Fruit fly (Drosophila melanogaster) whole organism, embryonic: ENCODE results near the gene CG13138.

Source experiments
- Aef1 ChIP-seq: fragments of 200-800 bp; sonication (Bioruptor generic); IDR thresholded peaks from 3 replicates; pipeline ENCODE4 v1.3.6; 2022; ENCODE audit warnings: missing biosample characterization, missing genetic modification characterization
- Atf-2 ChIP-seq: fragments of 200-800 bp; sonication (Bioruptor generic); optimal IDR thresholded peaks from 2 replicates; lab custom pipeline; 2016; ENCODE audit warnings: missing biosample characterization, missing genetic modification characterization
- Awh ChIP-seq: fragments of 200-800 bp; sonication (Bioruptor generic); IDR thresholded peaks from 2 replicates; pipeline ENCODE4, ENCODE4 v1.3.6; 2022; ENCODE audit warnings: missing biosample characterization, missing genetic modification characterization
- CG10209 ChIP-seq: fragments of 200-800 bp; sonication (Bioruptor generic); optimal IDR thresholded peaks from 3 replicates; lab custom pipeline; 2017; ENCODE audit warnings: missing biosample characterization, mild to moderate bottlenecking, missing genetic modification characterization, missing genetic modification reagents
- CG10267 ChIP-seq: fragments of 200-800 bp; sonication (Bioruptor generic); optimal IDR thresholded peaks from 2 replicates; lab custom pipeline; 2018; ENCODE audit warnings: missing biosample characterization, mild to moderate bottlenecking, missing genetic modification characterization, moderate library complexity
- CG10431 ChIP-seq: fragments of 200-800 bp; sonication (Bioruptor generic); optimal IDR thresholded peaks from 3 replicates; lab custom pipeline; 2018; ENCODE audit warnings: missing biosample characterization, mild to moderate bottlenecking, missing genetic modification characterization
- CG10462 ChIP-seq: fragments of 200-800 bp; sonication (Bioruptor generic); optimal IDR thresholded peaks from 2 replicates; lab custom pipeline; 2016; ENCODE audit warnings: missing biosample characterization, missing genetic modification characterization
- CG10959 ChIP-seq: fragments of 200-800 bp; sonication (Bioruptor generic); IDR thresholded peaks from 2 replicates; pipeline ENCODE4 v1.3.6; 2022; ENCODE audit warnings: missing biosample characterization, missing genetic modification characterization
- CG13287 ChIP-seq: fragments of 200-800 bp; sonication (Bioruptor generic); IDR thresholded peaks from 2 replicates; pipeline ENCODE4 v1.3.6; 2022; ENCODE audit warnings: missing biosample characterization, missing genetic modification characterization; ENCODE audit not compliant: partially characterized antibody
- CG13624 ChIP-seq: fragments of 200-800 bp; sonication (Bioruptor generic); optimal IDR thresholded peaks from 2 replicates; lab custom pipeline; 2016; ENCODE audit warnings: missing biosample characterization, missing genetic modification characterization
- CG17361 ChIP-seq: fragments of 200-800 bp; sonication (Bioruptor generic); IDR thresholded peaks from 3 replicates; pipeline ENCODE4 v1.3.6; 2022; ENCODE audit warnings: missing biosample characterization, missing genetic modification characterization
- CG18476 ChIP-seq: fragments of 200-800 bp; sonication (Bioruptor generic); optimal IDR thresholded peaks from 2 replicates; lab custom pipeline; 2016; ENCODE audit warnings: missing biosample characterization, mild to moderate bottlenecking, missing genetic modification characterization
- CG2129 ChIP-seq: fragments of 200-800 bp; sonication (Bioruptor generic); IDR thresholded peaks from 2 replicates; pipeline ENCODE4 v1.3.6; 2022; ENCODE audit warnings: missing biosample characterization, missing genetic modification characterization; ENCODE audit not compliant: partially characterized antibody
- CG31365 ChIP-seq: fragments of 200-800 bp; sonication (Bioruptor generic); optimal IDR thresholded peaks from 2 replicates; lab custom pipeline; 2018; ENCODE audit warnings: missing biosample characterization, mild to moderate bottlenecking, missing genetic modification characterization
- CG3281 ChIP-seq: fragments of 200-800 bp; sonication (Bioruptor generic); optimal IDR thresholded peaks from 3 replicates; lab custom pipeline; 2017; ENCODE audit warnings: missing biosample characterization, mild to moderate bottlenecking, missing genetic modification characterization
- CG4617 ChIP-seq: fragments of 200-800 bp; sonication (Bioruptor generic); optimal IDR thresholded peaks from 3 replicates; lab custom pipeline; 2016; ENCODE audit warnings: missing biosample characterization, missing genetic modification characterization, borderline replicate concordance
- CG6272 ChIP-seq: fragments of 200-800 bp; sonication (Bioruptor generic); IDR thresholded peaks from 2 replicates; pipeline ENCODE4 v1.3.6; 2022; ENCODE audit warnings: missing biosample characterization, missing genetic modification characterization
- CG6791 ChIP-seq: fragments of 200-800 bp; sonication (Bioruptor generic); IDR thresholded peaks from 3 replicates; pipeline ENCODE4 v1.3.6; 2022; ENCODE audit warnings: missing biosample characterization, missing genetic modification characterization; ENCODE audit not compliant: partially characterized antibody
- CG8281 ChIP-seq: fragments of 200-800 bp; sonication (Bioruptor generic); optimal IDR thresholded peaks from 2 replicates; lab custom pipeline; 2018; ENCODE audit warnings: missing biosample characterization, mild to moderate bottlenecking, missing genetic modification characterization, moderate library complexity
- CG9215 ChIP-seq: fragments of 200-800 bp; sonication (Bioruptor generic); IDR thresholded peaks from 2 replicates; pipeline ENCODE4 v1.3.6; 2022; ENCODE audit warnings: missing biosample characterization, missing genetic modification characterization
- CG9437 ChIP-seq: fragments of 200-800 bp; sonication (Bioruptor generic); optimal IDR thresholded peaks from 2 replicates; lab custom pipeline; 2018; ENCODE audit warnings: missing biosample characterization, mild to moderate bottlenecking, missing genetic modification characterization
- CG9876 ChIP-seq: fragments of 200-800 bp; sonication (Bioruptor generic); optimal IDR thresholded peaks from 2 replicates; lab custom pipeline; 2016; ENCODE audit warnings: missing biosample characterization, missing genetic modification characterization
- Dad ChIP-seq: fragments of 200-800 bp; sonication (Bioruptor generic); optimal IDR thresholded peaks from 3 replicates; lab custom pipeline; 2016; ENCODE audit warnings: missing biosample characterization, missing genetic modification characterization
- Drgx ChIP-seq: fragments of 200-800 bp; sonication (Bioruptor generic); IDR thresholded peaks from 2 replicates; pipeline ENCODE4 v1.3.6; 2022; ENCODE audit warnings: missing biosample characterization, missing genetic modification characterization
- Fer1 ChIP-seq: fragments of 200-800 bp; sonication (Bioruptor generic); optimal IDR thresholded peaks from 2 replicates; lab custom pipeline; 2017; ENCODE audit warnings: missing biosample characterization, mild to moderate bottlenecking, missing genetic modification characterization
- HHEX ChIP-seq: fragments of 200-800 bp; sonication (Bioruptor generic); optimal IDR thresholded peaks from 3 replicates; lab custom pipeline; 2017; ENCODE audit warnings: missing biosample characterization, mild to moderate bottlenecking, missing genetic modification characterization, missing genetic modification reagents
- MBD-R2 ChIP-seq: fragments of 200-800 bp; sonication (Bioruptor generic); IDR thresholded peaks from 2 replicates; pipeline ENCODE4 v1.3.6; 2022; ENCODE audit warnings: missing biosample characterization, missing genetic modification characterization
- MTF-1 ChIP-seq: fragments of 200-800 bp; sonication (Bioruptor generic); optimal IDR thresholded peaks from 2 replicates; lab custom pipeline; 2018; ENCODE audit warnings: missing biosample characterization, mild to moderate bottlenecking, missing genetic modification characterization, borderline replicate concordance
- NC2β ChIP-seq: fragments of 200-800 bp; sonication (Bioruptor generic); optimal IDR thresholded peaks from 2 replicates; lab custom pipeline; 2016; ENCODE audit warnings: missing biosample characterization, missing genetic modification characterization
- Nf-YB ChIP-seq: fragments of 200-800 bp; sonication (Bioruptor generic); optimal IDR thresholded peaks from 3 replicates; lab custom pipeline; 2019; ENCODE audit warnings: missing biosample characterization, mild to moderate bottlenecking, missing genetic modification characterization, moderate library complexity
- Pdp1 ChIP-seq, 2 experiments: fragments of 200-800 bp; sonication (Bioruptor generic); optimal IDR thresholded peaks; 3 replicates each; lab custom pipeline; 2016; ENCODE audit warnings: missing biosample characterization in 2 of 2, missing genetic modification characterization in 2 of 2, mild to moderate bottlenecking in 1 of 2, moderate library complexity in 1 of 2
- Poxn ChIP-seq: fragments of 200-800 bp; sonication (Bioruptor generic); IDR thresholded peaks from 2 replicates; pipeline ENCODE4 v1.3.6; 2022; ENCODE audit warnings: missing biosample characterization, missing genetic modification characterization
- Ravus ChIP-seq: fragments of 200-800 bp; sonication (Bioruptor generic); IDR thresholded peaks from 2 replicates; pipeline ENCODE4 v1.3.6; 2022; ENCODE audit warnings: missing biosample characterization, missing genetic modification characterization
- YL-1 ChIP-seq: fragments of 200-800 bp; sonication (Bioruptor generic); optimal IDR thresholded peaks from 3 replicates; lab custom pipeline; 2017; ENCODE audit warnings: missing biosample characterization, mild to moderate bottlenecking, missing genetic modification characterization
- ac ChIP-seq: fragments of 200-800 bp; sonication (Bioruptor generic); optimal IDR thresholded peaks from 3 replicates; lab custom pipeline; 2017; ENCODE audit warnings: missing biosample characterization, mild to moderate bottlenecking, missing genetic modification characterization
- caup ChIP-seq: fragments of 200-800 bp; sonication (Bioruptor generic); optimal IDR thresholded peaks from 3 replicates; lab custom pipeline; 2017; ENCODE audit warnings: missing biosample characterization, mild to moderate bottlenecking, missing genetic modification characterization, moderate library complexity; ENCODE audit not compliant: severe bottlenecking
- disco-r ChIP-seq: fragments of 200-800 bp; sonication (Bioruptor generic); optimal IDR thresholded peaks from 2 replicates; lab custom pipeline; 2016; ENCODE audit warnings: missing biosample characterization, missing genetic modification characterization
- dmrt11E ChIP-seq: fragments of 200-800 bp; sonication (Bioruptor generic); optimal IDR thresholded peaks from 3 replicates; lab custom pipeline; 2018; ENCODE audit warnings: missing biosample characterization, mild to moderate bottlenecking, missing genetic modification characterization, moderate library complexity
- esg ChIP-seq: fragments of 200-800 bp; sonication (Bioruptor generic); conservative IDR thresholded peaks from 2 replicates; pipeline ENCODE4 v1.3.6; 2022; ENCODE audit warnings: missing biosample characterization, missing genetic modification characterization
- insv ChIP-seq, 2 experiments: fragments of 200-800 bp; sonication (Bioruptor generic); optimal IDR thresholded peaks; 3 replicates each; lab custom pipeline; 2016 to 2018; ENCODE audit warnings: missing biosample characterization in 2 of 2, missing genetic modification characterization in 2 of 2
- klu ChIP-seq: fragments of 200-800 bp; sonication (Bioruptor generic); IDR thresholded peaks from 2 replicates; pipeline ENCODE4 v1.3.6; 2022; ENCODE audit warnings: missing biosample characterization, missing genetic modification characterization
- lmd ChIP-seq: fragments of 200-800 bp; sonication (Bioruptor generic); IDR thresholded peaks from 2 replicates; pipeline ENCODE4 v1.3.6; 2022; ENCODE audit warnings: missing biosample characterization, missing genetic modification characterization
- lov ChIP-seq, 2 experiments: fragments of 200-800 bp in 1 of 2; fragments of >200 bp in 1 of 2; sonication (Bioruptor generic) in 1 of 2; IDR thresholded peaks in 1 of 2; optimal IDR thresholded peaks in 1 of 2; 2 replicates in 1 of 2; 3 replicates in 1 of 2; pipeline versions ENCODE4 v1.3.6 to Lab custom; 2017 to 2022; ENCODE audit warnings: missing biosample characterization in 1 of 2, missing genetic modification characterization in 1 of 2
- pfk ChIP-seq: fragments of 200-800 bp; sonication (Bioruptor generic); optimal IDR thresholded peaks from 2 replicates; lab custom pipeline; 2018; ENCODE audit warnings: missing biosample characterization, mild to moderate bottlenecking, missing genetic modification characterization, moderate library complexity
- psq ChIP-seq: fragments of 200-800 bp; sonication (Bioruptor generic); optimal IDR thresholded peaks from 2 replicates; lab custom pipeline; 2017; ENCODE audit warnings: missing biosample characterization, missing genetic modification characterization
- row ChIP-seq: fragments of 200-800 bp; sonication (Bioruptor generic); IDR thresholded peaks from 3 replicates; pipeline ENCODE4 v1.3.6; 2022; ENCODE audit warnings: missing biosample characterization, missing genetic modification characterization
- salm ChIP-seq: fragments of 200-800 bp; sonication (Bioruptor generic); optimal IDR thresholded peaks from 2 replicates; lab custom pipeline; 2018; ENCODE audit warnings: missing biosample characterization, mild to moderate bottlenecking, missing genetic modification characterization
- tgo ChIP-seq: fragments of 200-800 bp; sonication (Bioruptor generic); IDR thresholded peaks from 3 replicates; pipeline ENCODE4 v1.3.6; 2022; ENCODE audit warnings: missing biosample characterization, missing genetic modification characterization

CG13138 gene

DNA sequence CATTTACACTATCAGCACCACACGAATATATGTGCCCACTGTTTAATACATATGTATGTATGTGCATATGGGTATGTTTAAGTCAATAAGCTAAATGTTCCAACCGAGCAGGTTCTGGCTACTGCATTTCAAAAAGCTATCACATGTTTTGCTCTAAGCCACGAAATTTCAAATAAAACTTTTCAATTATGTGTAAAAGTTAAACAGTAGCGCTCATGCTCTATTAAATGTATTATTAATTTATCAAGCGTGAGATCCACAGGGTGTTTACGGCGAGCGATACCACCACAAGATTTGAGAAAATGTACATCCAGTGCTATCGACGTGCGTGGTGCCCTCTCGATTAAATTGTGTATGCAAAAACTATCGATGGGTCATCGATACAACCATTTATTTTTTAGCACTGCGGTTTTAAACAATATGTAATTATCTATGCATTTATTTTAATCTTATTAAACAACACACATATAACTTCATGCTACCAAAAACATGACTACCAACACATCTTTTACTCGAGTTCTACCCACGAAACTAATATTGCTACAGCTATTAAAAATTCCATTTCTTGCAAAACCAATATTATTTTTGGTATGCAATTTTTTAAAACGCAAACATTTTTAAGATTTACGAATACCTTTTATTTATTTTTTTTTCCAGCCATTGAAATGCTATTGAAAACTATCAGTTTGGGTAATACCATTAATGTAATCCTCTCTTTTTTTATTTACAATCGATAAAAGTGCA lies 40.9 kb downstream of the CG13138 start, which contains the start of gene Pten (continued):
- no peak for TF ChIP-seq CG31365 (tag; lab: Kevin White, UChicago)
- peak; percentile 79 for TF ChIP-seq YL-1 (GFP tag; lab: Kevin White, UChicago)
- TF ChIP-seq psq (GFP tag; lab: Kevin White, UChicago): peak; percentile 33
- TF ChIP-seq Drgx (GFP tag; lab: Robert Waterston, UW): no peak
- TF ChIP-seq insv (GFP tag; optimal IDR thresholded peaks at IDR 0.05; lab: Kevin White, UChicago): no peak
- TF ChIP-seq Fer1 (GFP tag; lab: Kevin White, UChicago): peak; percentile 55
- TF ChIP-seq CG2129 (GFP tag; lab: Robert Waterston, UW): peak; percentile 73
- TF ChIP-seq Awh: peak; percentile 54; the same call in 1 of the 2 replicates
- TF ChIP-seq tgo (GFP tag; lab: Robert Waterston, UW): peak; percentile 51; the same call in 1 of the 3 replicates
- TF ChIP-seq Ravus: no peak; the same call in 1 of the 2 replicates
- peak; percentile 87 for TF ChIP-seq row (GFP tag; lab: Robert Waterston, UW)
- peak; percentile 26 for TF ChIP-seq CG10431
- TF ChIP-seq Pdp1 (GFP tag; optimal IDR thresholded peaks at IDR 0.05; lab: Kevin White, UChicago): peak; percentile 56 to 60
- TF ChIP-seq MBD-R2 (GFP tag; lab: Robert Waterston, UW): peak; percentile 44; the same call in 1 of the 2 replicates
- no peak for TF ChIP-seq Poxn
- TF ChIP-seq Aef1 (GFP tag; lab: Robert Waterston, UW): no peak; the same call in 2 of the 3 replicates
- TF ChIP-seq salm (tag; lab: Kevin White, UChicago): no peak
- no peak for TF ChIP-seq CG9215 (GFP tag; lab: Robert Waterston, UW)
- TF ChIP-seq Dad (GFP tag; lab: Kevin White, UChicago): peak; percentile 55
- TF ChIP-seq CG13624 (GFP tag; lab: Kevin White, UChicago): peak; percentile 51
- TF ChIP-seq CG6791: peak; percentile 93
- TF ChIP-seq Nf-YB (GFP tag; lab: Kevin White, UChicago): no peak
- TF ChIP-seq CG9437 (GFP tag; lab: Kevin White, UChicago): peak; percentile 25
- TF ChIP-seq caup: no peak
- peak; percentile 76 for TF ChIP-seq CG10267 (tag; lab: Kevin White, UChicago)
- no peak for TF ChIP-seq CG10959 (GFP tag; lab: Robert Waterston, UW)
- no peak for TF ChIP-seq CG8281
- TF ChIP-seq CG10462 (GFP tag; lab: Kevin White, UChicago): peak; percentile 60
- TF ChIP-seq pfk: peak; percentile 61
- no peak for TF ChIP-seq lov (optimal IDR thresholded peaks at IDR 0.05; lab: Kevin White, UChicago)
- no peak for TF ChIP-seq lov (GFP tag; IDR thresholded peaks at IDR 0.05; lab: Robert Waterston, UW)
- TF ChIP-seq ac (GFP tag; lab: Kevin White, UChicago): no peak
- no peak for TF ChIP-seq CG10209 (GFP tag; lab: Kevin White, UChicago)
- no peak for TF ChIP-seq klu
- no peak for TF ChIP-seq CG6272 (GFP tag; lab: Robert Waterston, UW)
- TF ChIP-seq lmd (GFP tag; lab: Robert Waterston, UW): no peak
- no peak for TF ChIP-seq disco-r (GFP tag; lab: Kevin White, UChicago)
- peak; percentile 59 for TF ChIP-seq CG3281 (GFP tag; lab: Kevin White, UChicago)
- peak; percentile 52 for TF ChIP-seq Atf-2 (GFP tag; lab: Kevin White, UChicago)
- peak; percentile 68 for TF ChIP-seq dmrt11E (tag; lab: Kevin White, UChicago)
- peak; percentile 68 for TF ChIP-seq CG18476 (GFP tag; lab: Kevin White, UChicago)
- TF ChIP-seq CG17361: peak; percentile 89; the same call in 2 of the 3 replicates
- no peak for TF ChIP-seq MTF-1 (GFP tag; lab: Kevin White, UChicago)
- peak; percentile 57 for TF ChIP-seq NC2β (GFP tag; lab: Kevin White, UChicago)
- TF ChIP-seq esg (GFP tag; lab: Robert Waterston, UW): 0 out of 2 replicates have a peak, but pooled peaks have one; percentile 50
- peak; percentile 70 for TF ChIP-seq CG4617 (GFP tag; lab: Kevin White, UChicago)
- TF ChIP-seq HHEX: no peak
- TF ChIP-seq CG13287 (GFP tag; lab: Robert Waterston, UW): peak; percentile 84
- TF ChIP-seq CG9876 (GFP tag; lab: Kevin White, UChicago): no peak
